Worm (Caenorhabditis elegans): Measurements from ENCODE around the gene tag-266.
A peak's percentile ranks its signal among the peaks of the same experiment; 100 is the strongest.

The tag-266 gene

DNA sequence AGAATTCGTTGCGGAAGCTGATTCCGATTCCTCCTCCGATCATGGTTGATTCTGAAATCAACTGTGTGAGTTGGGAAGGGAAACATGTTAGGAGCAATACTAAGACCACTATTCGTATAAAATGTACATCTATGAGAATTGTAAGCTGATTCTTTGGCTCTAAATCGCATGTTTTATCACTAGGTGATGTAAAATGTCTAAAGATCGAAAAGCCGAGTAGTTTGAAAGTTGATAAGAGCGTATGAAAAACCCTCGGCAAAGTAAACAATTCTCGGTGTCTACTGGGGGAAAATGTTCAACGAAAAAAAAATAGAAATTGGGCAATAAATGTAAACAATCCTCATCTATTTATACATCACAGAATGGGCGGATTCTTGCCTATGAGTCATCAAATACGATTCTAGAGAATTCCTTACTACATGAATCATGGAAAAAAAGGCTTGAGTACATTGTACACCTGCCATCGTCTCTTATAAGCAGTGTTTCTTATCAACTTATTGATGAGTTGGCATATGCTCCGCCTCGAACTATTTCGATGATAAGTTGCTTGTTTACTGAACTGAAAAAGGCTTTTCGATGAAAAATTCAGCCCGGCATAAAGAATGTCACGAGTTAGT, 39.6 kb downstream of the tag-266 start, which contains the start of gene lec-6 (continued):
- TF ChIP-seq C34B4.2 (tag; optimal IDR thresholded peaks at IDR 0.05) (no peak), tlp-1 (tag; optimal IDR thresholded peaks at IDR 0.05) (no peak), irx-1 (tag; optimal IDR thresholded peaks at IDR 0.05) (peak; percentile 21), pax-3 (tag; optimal IDR thresholded peaks at IDR 0.05) (no peak), nhr-28 (tag; optimal IDR thresholded peaks at IDR 0.05) (no peak), fos-1 (tag; optimal IDR thresholded peaks at IDR 0.05) (peak; percentile 74), tbx-2 (tag; optimal IDR thresholded peaks at IDR 0.05) (no peak), nhr-90 (tag; optimal IDR thresholded peaks at IDR 0.05; ENCODE audit: poor library complexity) (peak; percentile 8), vab-15 (tag; optimal IDR thresholded peaks at IDR 0.05) (no peak), sup-37 (GFP tag; optimal IDR thresholded peaks at IDR 0.05) (no peak), elt-2 (tag; optimal IDR thresholded peaks at IDR 0.05) (peak; percentile 97), zip-4 (GFP tag; optimal IDR thresholded peaks at IDR 0.05) (no peak), isw-1 (GFP tag; IDR thresholded peaks at IDR 0.05) (no peak), zag-1 (tag; optimal IDR thresholded peaks at IDR 0.05) (no peak), elt-3 (tag; optimal IDR thresholded peaks at IDR 0.05) (no peak), ztf-4 (tag; optimal IDR thresholded peaks at IDR 0.05) (no peak), C16A3.4 (tag; optimal IDR thresholded peaks at IDR 0.05) (no peak), hlh-4 (tag; optimal IDR thresholded peaks at IDR 0.05) (no peak)

DNA sequence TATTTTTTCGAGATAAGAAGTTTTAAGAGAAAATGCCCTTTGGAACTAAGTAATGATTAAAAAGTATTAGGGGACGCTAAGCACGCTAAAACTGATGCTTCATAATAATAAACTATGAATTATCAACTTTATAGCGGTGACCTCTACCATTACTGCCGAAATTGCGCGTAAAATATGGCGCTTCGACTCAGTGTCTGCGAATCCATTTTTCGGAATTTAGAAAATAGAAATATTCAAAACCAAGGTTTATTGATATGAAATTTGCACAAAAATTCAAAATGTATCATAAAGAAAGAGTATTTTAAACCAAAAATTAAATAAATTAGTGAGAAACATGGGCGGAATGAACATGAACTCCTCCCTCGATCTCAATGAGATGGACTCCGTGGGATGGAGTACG, 40.7 kb downstream of the tag-266 start:
- TF ChIP-seq nhr-12 (tag; optimal IDR thresholded peaks at IDR 0.05) (no peak), elt-2 (tag; optimal IDR thresholded peaks at IDR 0.05) (peak; percentile 33), mep-1 (tag; optimal IDR thresholded peaks at IDR 0.05) (no peak)

DNA sequence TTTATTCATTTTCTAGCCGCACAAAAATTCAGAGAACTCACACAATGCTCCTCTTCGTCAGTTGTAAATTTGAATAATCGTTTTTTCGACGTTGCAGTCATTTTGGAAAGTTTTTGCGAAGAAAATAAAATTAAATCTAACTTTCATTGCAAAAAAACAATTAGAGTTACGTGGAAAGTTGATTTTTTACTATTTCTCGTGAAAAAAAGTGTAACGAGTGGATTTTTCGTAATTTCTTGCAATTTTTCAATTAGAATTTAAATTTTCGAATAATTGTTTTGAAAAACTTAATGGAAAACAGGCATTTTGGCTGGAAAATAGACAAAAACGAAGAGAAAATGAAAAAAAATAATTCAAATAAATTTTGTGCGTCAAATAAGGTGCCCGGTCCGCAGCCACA, 41.3 kb downstream of the tag-266 start, which contains the start of gene Y55B1AR.2:
Gene Y55B1AR.2 (minus strand): TSS at position 101 of the 400 bp plus-strand sequence.
- no peak for TF ChIP-seq hlh-4 (tag; optimal IDR thresholded peaks at IDR 0.05)
- no peak for TF ChIP-seq efl-1 (optimal IDR thresholded peaks at IDR 0.05)
- TF ChIP-seq efl-1 (GFP tag; optimal IDR thresholded peaks at IDR 0.05 in 1 of 2), result peak in 1 of 2 experiments; percentile 67

DNA sequence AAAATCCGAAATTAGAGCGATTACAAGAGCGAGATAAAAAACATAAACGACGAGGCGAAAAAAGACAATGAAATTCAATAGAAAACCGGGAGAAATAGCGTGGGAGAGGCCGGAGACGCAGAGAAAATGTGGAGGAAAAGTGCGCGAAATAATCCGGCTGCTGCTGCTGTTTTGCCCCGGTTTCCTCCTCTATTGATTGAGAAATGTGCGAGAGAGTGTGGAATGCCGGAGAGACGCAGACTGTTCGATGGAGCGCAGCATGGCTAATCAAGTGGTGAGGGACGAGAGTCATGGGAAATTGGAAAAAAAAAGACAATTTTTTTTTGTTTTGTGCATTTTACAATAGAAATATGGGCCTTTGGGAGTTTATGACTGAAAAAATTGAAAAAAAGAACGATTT, 41.9 kb downstream of the tag-266 start:
- TF ChIP-seq ztf-4 (tag; optimal IDR thresholded peaks at IDR 0.05) (no peak), egl-13 (tag; optimal IDR thresholded peaks at IDR 0.05) (no peak), snu-23 (GFP tag; optimal IDR thresholded peaks at IDR 0.05) (peak; percentile 75), isw-1 (GFP tag; IDR thresholded peaks at IDR 0.05) (peak; percentile 27; the same call in 1 of the 2 replicates), egl-27 (tag; optimal IDR thresholded peaks at IDR 0.05) (peak in 1 of 2 experiments; percentile 34), grh-1 (GFP tag; IDR thresholded peaks at IDR 0.05) (no peak), unc-86 (tag; optimal IDR thresholded peaks at IDR 0.05) (peak; percentile 38), nhr-84 (tag; optimal IDR thresholded peaks at IDR 0.05) (no peak), xbp-1 (tag; optimal IDR thresholded peaks at IDR 0.05) (peak; percentile 41), zip-4 (GFP tag; optimal IDR thresholded peaks at IDR 0.05) (no peak), nhr-20 (tag; optimal IDR thresholded peaks at IDR 0.05) (peak; percentile 37), swsn-7 (tag; optimal IDR thresholded peaks at IDR 0.05) (peak; percentile 64), rnt-1 (tag; optimal IDR thresholded peaks at IDR 0.05) (no peak), nhr-28 (tag; optimal IDR thresholded peaks at IDR 0.05) (no peak), ztf-11 (tag; optimal IDR thresholded peaks at IDR 0.05) (peak in 1 of 2 experiments; percentile 3), elt-2 (tag; optimal IDR thresholded peaks at IDR 0.05) (no peak), ama-1 (optimal IDR thresholded peaks at IDR 0.05) (no peak), skn-1 (tag; optimal IDR thresholded peaks at IDR 0.05) (peak; percentile 32), fkh-4 (tag; optimal IDR thresholded peaks at IDR 0.05; ENCODE audit: borderline replicate concordance) (no peak), ceh-88 (GFP tag; IDR thresholded peaks at IDR 0.05) (no peak), Y116A8C.19 (tag; optimal IDR thresholded peaks at IDR 0.05; ENCODE audit: borderline replicate concordance) (no peak), sup-37 (GFP tag; optimal IDR thresholded peaks at IDR 0.05) (no peak), nhr-19 (GFP tag; conservative IDR thresholded peaks at IDR 0.05) (no peak), lin-14 (GFP tag; optimal IDR thresholded peaks at IDR 0.05) (peak; percentile 93), dsc-1 (tag; optimal IDR thresholded peaks at IDR 0.05) (peak; percentile 46), nhr-71 (tag; optimal IDR thresholded peaks at IDR 0.05) (peak; percentile 70), ceh-90 (tag; optimal IDR thresholded peaks at IDR 0.05) (no peak), nhr-11 (tag; optimal IDR thresholded peaks at IDR 0.05) (peak; percentile 34), dpl-1 (GFP tag; optimal IDR thresholded peaks at IDR 0.05) (peak; percentile 31 to 55 (median 33)), nhr-90 (tag; optimal IDR thresholded peaks at IDR 0.05; ENCODE audit: poor library complexity) (no peak), mep-1 (tag; optimal IDR thresholded peaks at IDR 0.05) (peak; percentile 76), lin-15B (tag; optimal IDR thresholded peaks at IDR 0.05) (no peak)
